Fruit fly (Drosophila melanogaster) whole organism, embryonic: ENCODE results near the gene CG15142.
A peak's percentile ranks its signal among the peaks of the same experiment; 100 is the strongest.

Source experiments
- CG10147 ChIP-seq: fragments of 200-800 bp; sonication (Bioruptor generic); optimal IDR thresholded peaks from 2 replicates; lab custom pipeline; 2019; ENCODE audit warnings: missing biosample characterization, mild to moderate bottlenecking, missing genetic modification characterization, moderate library complexity
- CG1024 ChIP-seq: fragments of 200-800 bp; sonication (Bioruptor generic); IDR thresholded peaks from 2 replicates; pipeline ENCODE4 v1.3.6; 2022; ENCODE audit warnings: missing biosample characterization, missing genetic modification characterization
- CG10431 ChIP-seq: fragments of 200-800 bp; sonication (Bioruptor generic); optimal IDR thresholded peaks from 3 replicates; lab custom pipeline; 2018; ENCODE audit warnings: missing biosample characterization, mild to moderate bottlenecking, missing genetic modification characterization
- CG10959 ChIP-seq: fragments of 200-800 bp; sonication (Bioruptor generic); IDR thresholded peaks from 2 replicates; pipeline ENCODE4 v1.3.6; 2022; ENCODE audit warnings: missing biosample characterization, missing genetic modification characterization
- CG11456 ChIP-seq: fragments of 200-800 bp; sonication (Bioruptor generic); IDR thresholded peaks from 3 replicates; pipeline ENCODE4 v1.3.6; 2022; ENCODE audit warnings: missing biosample characterization, missing genetic modification characterization
- CG13123 ChIP-seq: fragments of 200-800 bp; sonication (Bioruptor generic); optimal IDR thresholded peaks from 2 replicates; lab custom pipeline; 2016; ENCODE audit warnings: missing biosample characterization, missing genetic modification characterization
- CG1603 ChIP-seq: fragments of 200-800 bp; sonication (Bioruptor generic); optimal IDR thresholded peaks from 2 replicates; lab custom pipeline; 2019; ENCODE audit warnings: missing biosample characterization, mild to moderate bottlenecking, missing genetic modification characterization, moderate library complexity
- CG30403 ChIP-seq: fragments of 200-800 bp; sonication (Bioruptor generic); optimal IDR thresholded peaks from 3 replicates; lab custom pipeline; 2016; ENCODE audit warnings: missing biosample characterization, missing genetic modification characterization
- CG31365 ChIP-seq: fragments of 200-800 bp; sonication (Bioruptor generic); optimal IDR thresholded peaks from 2 replicates; lab custom pipeline; 2018; ENCODE audit warnings: missing biosample characterization, mild to moderate bottlenecking, missing genetic modification characterization
- CG33557 ChIP-seq: fragments of 200-800 bp; sonication (Bioruptor generic); optimal IDR thresholded peaks from 2 replicates; lab custom pipeline; 2019; ENCODE audit warnings: missing biosample characterization, mild to moderate bottlenecking, missing genetic modification characterization, moderate library complexity
- CG34224 ChIP-seq: fragments of 200-800 bp; sonication (Bioruptor generic); IDR thresholded peaks from 3 replicates; pipeline ENCODE4 v1.3.6; 2022; ENCODE audit warnings: missing biosample characterization, missing genetic modification characterization; ENCODE audit not compliant: partially characterized antibody
- CG6175 ChIP-seq: fragments of 200-800 bp; sonication (Bioruptor generic); IDR thresholded peaks from 3 replicates; pipeline ENCODE4 v1.3.6; 2022; ENCODE audit warnings: missing biosample characterization, missing genetic modification characterization
- CG6689 ChIP-seq: fragments of 200-800 bp; sonication (Bioruptor generic); IDR thresholded peaks from 2 replicates; pipeline ENCODE4 v1.3.6; 2022; ENCODE audit warnings: missing biosample characterization, missing genetic modification characterization
- CG6854 ChIP-seq: fragments of 200-800 bp; sonication (Bioruptor generic); optimal IDR thresholded peaks from 3 replicates; lab custom pipeline; 2017; ENCODE audit warnings: missing biosample characterization, mild to moderate bottlenecking, missing genetic modification characterization
- CG7372 ChIP-seq: fragments of 200-800 bp; sonication (Bioruptor generic); IDR thresholded peaks from 2 replicates; pipeline ENCODE4 v1.3.6; 2022; ENCODE audit warnings: missing biosample characterization, missing genetic modification characterization
- CG7963 ChIP-seq: fragments of 200-800 bp; sonication (Bioruptor generic); IDR thresholded peaks from 3 replicates; pipeline ENCODE4 v1.3.6; 2022; ENCODE audit warnings: missing biosample characterization, missing genetic modification characterization; ENCODE audit not compliant: partially characterized antibody
- CG8388 ChIP-seq: fragments of 200-800 bp; sonication (Bioruptor generic); optimal IDR thresholded peaks from 2 replicates; lab custom pipeline; 2019; ENCODE audit warnings: missing biosample characterization, mild to moderate bottlenecking, missing genetic modification characterization, moderate library complexity
- CG8765 ChIP-seq: fragments of 200-800 bp; sonication (Bioruptor generic); IDR thresholded peaks from 2 replicates; pipeline ENCODE4 v1.3.6; 2022; ENCODE audit warnings: missing biosample characterization, missing genetic modification characterization
- Drgx ChIP-seq: fragments of 200-800 bp; sonication (Bioruptor generic); IDR thresholded peaks from 2 replicates; pipeline ENCODE4 v1.3.6; 2022; ENCODE audit warnings: missing biosample characterization, missing genetic modification characterization
- HHEX ChIP-seq: fragments of 200-800 bp; sonication (Bioruptor generic); optimal IDR thresholded peaks from 3 replicates; lab custom pipeline; 2017; ENCODE audit warnings: missing biosample characterization, mild to moderate bottlenecking, missing genetic modification characterization, missing genetic modification reagents
- Mad ChIP-seq: fragments of 200-800 bp; sonication (Bioruptor generic); optimal IDR thresholded peaks from 2 replicates; lab custom pipeline; 2016; ENCODE audit warnings: missing biosample characterization, missing genetic modification characterization
- Nf-YC ChIP-seq: fragments of 200-800 bp; optimal IDR thresholded peaks from 3 replicates; lab custom pipeline; 2019; ENCODE audit warnings: missing biosample characterization, mild to moderate bottlenecking, missing genetic modification characterization, moderate library complexity
- Side ChIP-seq: fragments of 200-800 bp; sonication (Bioruptor generic); optimal IDR thresholded peaks from 2 replicates; lab custom pipeline; 2016; ENCODE audit warnings: missing biosample characterization, missing genetic modification characterization
- Six4 ChIP-seq: fragments of 200-800 bp; sonication (Bioruptor generic); optimal IDR thresholded peaks from 2 replicates; lab custom pipeline; 2016; ENCODE audit warnings: missing biosample characterization, missing genetic modification characterization
- Spps ChIP-seq: fragments of 200-800 bp; sonication (Bioruptor generic); optimal IDR thresholded peaks from 2 replicates; lab custom pipeline; 2018; ENCODE audit warnings: missing biosample characterization, mild to moderate bottlenecking, missing genetic modification characterization
- Tbp ChIP-seq: fragments of >200 bp; optimal IDR thresholded peaks from 2 replicates; lab custom pipeline; 2018; ENCODE audit warnings: missing biosample characterization, missing genetic modification characterization
- ac ChIP-seq: fragments of 200-800 bp; sonication (Bioruptor generic); optimal IDR thresholded peaks from 3 replicates; lab custom pipeline; 2017; ENCODE audit warnings: missing biosample characterization, mild to moderate bottlenecking, missing genetic modification characterization
- bab2 ChIP-seq: fragments of 200-800 bp; sonication (Bioruptor generic); optimal IDR thresholded peaks from 2 replicates; lab custom pipeline; 2016; ENCODE audit warnings: missing biosample characterization, missing genetic modification characterization
- cas ChIP-seq: fragments of 200-800 bp; sonication (Bioruptor generic); IDR thresholded peaks from 2 replicates; pipeline ENCODE4 v1.3.6; 2022; ENCODE audit warnings: missing biosample characterization, missing genetic modification characterization
- chinmo ChIP-seq: fragments of 200-800 bp; sonication (Bioruptor generic); IDR thresholded peaks from 4 replicates; pipeline ENCODE4 v1.3.6; 2022; ENCODE audit warnings: missing biosample characterization, missing genetic modification characterization; ENCODE audit not compliant: partially characterized antibody
- en ChIP-seq: fragments of 200-800 bp; sonication (Bioruptor generic); optimal IDR thresholded peaks from 2 replicates; lab custom pipeline; 2016; ENCODE audit warnings: missing biosample characterization, missing genetic modification characterization
- gce ChIP-seq: fragments of 200-800 bp; sonication (Bioruptor generic); IDR thresholded peaks from 3 replicates; pipeline ENCODE4 v1.3.6; 2022; ENCODE audit warnings: missing biosample characterization, missing genetic modification characterization
- gsb-n ChIP-seq: fragments of 200-800 bp; sonication (Bioruptor generic); optimal IDR thresholded peaks from 3 replicates; lab custom pipeline; 2018; ENCODE audit warnings: missing biosample characterization, mild to moderate bottlenecking, missing genetic modification characterization
- hkb ChIP-seq, 2 experiments: fragments of 200-800 bp in 1 of 2; fragments of >200 bp in 1 of 2; sonication (Bioruptor generic) in 1 of 2; IDR thresholded peaks in 1 of 2; optimal IDR thresholded peaks in 1 of 2; 2 replicates each; pipeline versions ENCODE4 v1.3.6 to Lab custom; 2017 to 2022; ENCODE audit warnings: missing biosample characterization in 1 of 2, missing genetic modification characterization in 1 of 2
- lab ChIP-seq: fragments of 200-800 bp; sonication (Bioruptor generic); optimal IDR thresholded peaks from 3 replicates; lab custom pipeline; 2017; ENCODE audit warnings: missing biosample characterization, missing genetic modification characterization, mild to moderate bottlenecking, moderate library complexity, missing genetic modification reagents
- lov ChIP-seq, 2 experiments: fragments of 200-800 bp in 1 of 2; fragments of >200 bp in 1 of 2; sonication (Bioruptor generic) in 1 of 2; IDR thresholded peaks in 1 of 2; optimal IDR thresholded peaks in 1 of 2; 2 replicates in 1 of 2; 3 replicates in 1 of 2; pipeline versions ENCODE4 v1.3.6 to Lab custom; 2017 to 2022; ENCODE audit warnings: missing biosample characterization in 1 of 2, missing genetic modification characterization in 1 of 2
- maf-S ChIP-seq: fragments of 200-800 bp; sonication (Bioruptor generic); optimal IDR thresholded peaks from 2 replicates; lab custom pipeline; 2016; ENCODE audit warnings: missing biosample characterization, missing genetic modification characterization
- mam ChIP-seq: fragments of 200-800 bp; sonication (Bioruptor generic); optimal IDR thresholded peaks from 3 replicates; lab custom pipeline; 2016; ENCODE audit warnings: missing biosample characterization, missing genetic modification characterization
- mirr ChIP-seq: fragments of 200-800 bp; sonication (Bioruptor generic); optimal IDR thresholded peaks from 3 replicates; lab custom pipeline; 2018; ENCODE audit warnings: missing biosample characterization, mild to moderate bottlenecking, missing genetic modification characterization
- shn ChIP-seq: fragments of 200-800 bp; sonication (Bioruptor generic); optimal IDR thresholded peaks from 3 replicates; lab custom pipeline; 2016; ENCODE audit warnings: missing biosample characterization, missing genetic modification characterization
- sob ChIP-seq: fragments of 200-800 bp; sonication (Bioruptor generic); IDR thresholded peaks from 2 replicates; pipeline ENCODE4 v1.3.6; 2022; ENCODE audit warnings: missing biosample characterization, missing genetic modification characterization
- tgo ChIP-seq: fragments of 200-800 bp; sonication (Bioruptor generic); IDR thresholded peaks from 3 replicates; pipeline ENCODE4 v1.3.6; 2022; ENCODE audit warnings: missing biosample characterization, missing genetic modification characterization
- tna ChIP-seq: fragments of 200-800 bp; sonication (Bioruptor generic); IDR thresholded peaks from 2 replicates; pipeline ENCODE4 v1.3.6; 2022; ENCODE audit warnings: missing biosample characterization, missing genetic modification characterization; ENCODE audit not compliant: partially characterized antibody
- wdn ChIP-seq: fragments of 200-800 bp; sonication (Bioruptor generic); IDR thresholded peaks from 2 replicates; pipeline ENCODE4 v1.3.6; 2022; ENCODE audit warnings: missing biosample characterization, missing genetic modification characterization
- zen ChIP-seq: fragments of 200-800 bp; sonication (Bioruptor generic); optimal IDR thresholded peaks from 3 replicates; lab custom pipeline; 2018; ENCODE audit warnings: missing biosample characterization, mild to moderate bottlenecking, missing genetic modification characterization, moderate library complexity
- zen2 ChIP-seq: fragments of 200-800 bp; sonication (Bioruptor generic); IDR thresholded peaks from 3 replicates; pipeline ENCODE4 v1.3.6; 2022; ENCODE audit warnings: missing biosample characterization, missing genetic modification characterization; ENCODE audit not compliant: partially characterized antibody
- zfh2 ChIP-seq: fragments of 200-800 bp; sonication (Bioruptor generic); optimal IDR thresholded peaks from 2 replicates; lab custom pipeline; 2016; ENCODE audit warnings: missing biosample characterization, missing genetic modification characterization

Gene CG15142

DNA sequence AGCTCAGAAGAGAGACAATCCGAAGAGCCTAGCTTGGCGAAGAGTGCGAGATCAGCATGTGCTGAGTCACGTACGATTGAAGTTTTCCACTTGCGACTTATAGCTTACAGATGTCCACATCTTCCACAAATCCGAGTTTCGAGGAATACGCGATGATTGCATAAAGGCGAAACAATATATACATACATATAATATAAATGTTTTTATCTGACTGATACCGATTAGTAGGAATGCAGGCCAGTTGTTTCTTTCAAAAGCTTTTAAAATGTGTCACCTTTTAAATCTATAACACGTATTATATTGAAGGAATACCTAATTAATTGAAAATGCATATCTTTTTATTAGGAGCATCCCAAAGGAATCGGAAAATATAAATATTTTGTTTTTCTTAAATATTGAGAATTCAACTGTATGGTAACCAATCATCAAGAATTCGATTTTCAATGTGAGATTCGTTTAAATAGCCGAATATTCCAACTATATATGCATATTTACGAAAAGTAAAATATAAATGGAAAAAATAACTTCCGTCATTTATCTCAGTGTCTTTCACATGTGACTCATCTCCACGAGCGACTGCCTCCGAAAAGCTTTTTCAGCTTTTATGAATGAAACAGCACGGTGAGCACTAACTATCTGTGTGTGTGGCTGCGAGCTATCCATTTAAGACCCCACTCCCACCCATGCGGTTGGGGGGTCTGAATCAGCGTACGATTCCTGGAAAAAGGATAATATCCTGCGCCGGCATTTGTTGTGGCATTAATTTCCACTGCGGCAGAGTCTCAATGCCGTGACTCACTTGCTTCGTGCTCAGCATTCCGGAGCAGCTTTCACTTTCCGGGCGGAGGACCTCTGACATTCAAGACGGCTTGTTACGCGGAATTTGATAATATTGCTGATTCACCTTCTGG, 47.9 kb downstream of the CG15142 start (continued):
- TF ChIP-seq CG10147 (peak; percentile 75), CG10959 (GFP tag; lab: Robert Waterston, UW) (no peak), CG11456 (GFP tag; lab: Robert Waterston, UW) (peak; percentile 67; the same call in 2 of the 3 replicates), chinmo (GFP tag; lab: Robert Waterston, UW) (no peak), CG6689 (GFP tag; lab: Robert Waterston, UW) (no peak), Nf-YC (tag; lab: Kevin White, UChicago) (peak; percentile 43), CG1603 (tag; lab: Kevin White, UChicago) (peak; percentile 32), CG31365 (peak; percentile 7), mirr (GFP tag; lab: Kevin White, UChicago) (no peak), CG7372 (GFP tag; lab: Robert Waterston, UW) (no peak), CG30403 (GFP tag; lab: Kevin White, UChicago) (peak; percentile 78), CG33557 (GFP tag; lab: Kevin White, UChicago) (no peak), CG6854 (GFP tag; lab: Kevin White, UChicago) (peak; percentile 63), bab2 (peak; percentile 40), zen (tag; lab: Kevin White, UChicago) (no peak), wdn (no peak), Mad (GFP tag; lab: Kevin White, UChicago) (no peak), CG6175 (GFP tag; lab: Robert Waterston, UW) (0 out of 3 replicates have a peak, but pooled peaks have one; percentile 48), en (peak; percentile 15), tgo (GFP tag; lab: Robert Waterston, UW) (peak; percentile 46; the same call in 1 of the 3 replicates), HHEX (GFP tag; lab: Kevin White, UChicago) (peak; percentile 26), CG7963 (GFP tag; lab: Robert Waterston, UW) (no peak), lab (peak; percentile 70), CG34224 (GFP tag; lab: Robert Waterston, UW) (no peak; the same call in 2 of the 3 replicates), CG1024 (no peak), zen2 (GFP tag; lab: Robert Waterston, UW) (no peak), zfh2 (GFP tag; lab: Kevin White, UChicago) (no peak), ac (no peak), CG8388 (peak; percentile 64), sob (GFP tag; lab: Robert Waterston, UW) (peak; percentile 50; the same call in 1 of the 2 replicates), Six4 (GFP tag; lab: Kevin White, UChicago) (peak; percentile 17), Drgx (no peak; the same call in 1 of the 2 replicates), gsb-n (tag; lab: Kevin White, UChicago) (no peak), shn (peak; percentile 36), CG13123 (GFP tag; lab: Kevin White, UChicago) (peak; percentile 10), Side (GFP tag; lab: Kevin White, UChicago) (peak; percentile 24), hkb (optimal IDR thresholded peaks at IDR 0.05; lab: Kevin White, UChicago) (no peak), hkb (GFP tag; IDR thresholded peaks at IDR 0.05; lab: Robert Waterston, UW) (peak; percentile 81), Spps (tag; lab: Kevin White, UChicago) (no peak), gce (GFP tag; lab: Robert Waterston, UW) (peak; percentile 32; the same call in 1 of the 3 replicates), tna (no peak), CG8765 (no peak), CG10431 (GFP tag; lab: Kevin White, UChicago) (no peak), mam (GFP tag; lab: Kevin White, UChicago) (peak; percentile 33), cas (GFP tag; lab: Robert Waterston, UW) (peak; percentile 69), lov (optimal IDR thresholded peaks at IDR 0.05; lab: Kevin White, UChicago) (no peak), lov (GFP tag; IDR thresholded peaks at IDR 0.05; lab: Robert Waterston, UW) (no peak), maf-S (GFP tag; lab: Kevin White, UChicago) (peak; percentile 17), Tbp (GFP tag; lab: Kevin White, UChicago) (no peak)
